Worm (Caenorhabditis elegans) whole organism, L2 larva: ENCODE measurements around the gene Y75B12B.13.

Experiments
- C34F6.9 ChIP-seq: fragments of 150-350 bp; optimal IDR thresholded peaks from 2 replicates; lab custom pipeline; 2014; ENCODE audit warnings: missing biosample characterization, missing genetic modification characterization
- F13H6.1 ChIP-seq: sonication (generic microtip); optimal IDR thresholded peaks from 2 replicates; lab custom pipeline; 2016; ENCODE audit warnings: missing genetic modification characterization, missing compliant biosample characterization
- R02D3.7 ChIP-seq: fragments of 150-350 bp; optimal IDR thresholded peaks from 2 replicates; lab custom pipeline; 2014; ENCODE audit warnings: missing biosample characterization, missing genetic modification characterization
- Y55F3AM.14 ChIP-seq: fragments of 200-800 bp; sonication (Bioruptor generic); optimal IDR thresholded peaks from 2 replicates; lab custom pipeline; 2018; ENCODE audit warnings: mild to moderate bottlenecking, missing genetic modification characterization, missing compliant biosample characterization
- ZK546.5 ChIP-seq: sonication (generic microtip); optimal IDR thresholded peaks from 2 replicates; lab custom pipeline; 2017; ENCODE audit warnings: missing biosample characterization, missing genetic modification characterization
- alr-1 ChIP-seq: fragments of 150-350 bp; optimal IDR thresholded peaks from 2 replicates; lab custom pipeline; 2014; ENCODE audit warnings: missing biosample characterization, missing genetic modification characterization
- aly-2 ChIP-seq: fragments of 150-350 bp; optimal IDR thresholded peaks from 2 replicates; lab custom pipeline; 2014; ENCODE audit warnings: missing biosample characterization, missing genetic modification characterization
- ama-1 ChIP-seq: fragments of 150-350 bp; optimal IDR thresholded peaks from 2 replicates; lab custom pipeline; 2018; ENCODE audit warnings: inconsistent platforms
- blmp-1 ChIP-seq: sonication (generic microtip); optimal IDR thresholded peaks from 2 replicates; lab custom pipeline; 2017; ENCODE audit warnings: missing genetic modification characterization, mild to moderate bottlenecking, missing compliant biosample characterization, antibody characterized with exemption, moderate library complexity; ENCODE audit not compliant: insufficient read depth
- ceh-16 ChIP-seq: fragments of 150-350 bp; optimal IDR thresholded peaks from 2 replicates; lab custom pipeline; 2014; ENCODE audit warnings: missing biosample characterization, missing genetic modification characterization
- ceh-82 ChIP-seq: fragments of 150-350 bp; optimal IDR thresholded peaks from 2 replicates; lab custom pipeline; 2014; ENCODE audit warnings: missing biosample characterization, missing genetic modification characterization
- crh-2 ChIP-seq: sonication (generic microtip); optimal IDR thresholded peaks from 2 replicates; lab custom pipeline; 2017; ENCODE audit warnings: missing biosample characterization, missing genetic modification characterization
- dmd-4 ChIP-seq: sonication (generic microtip); optimal IDR thresholded peaks from 2 replicates; lab custom pipeline; 2017; ENCODE audit warnings: missing biosample characterization, missing genetic modification characterization
- elt-1 ChIP-seq: fragments of 150-350 bp; optimal IDR thresholded peaks from 2 replicates; lab custom pipeline; 2014; ENCODE audit warnings: missing biosample characterization, missing genetic modification characterization
- elt-3 ChIP-seq: sonication (generic microtip); optimal IDR thresholded peaks from 2 replicates; lab custom pipeline; 2017; ENCODE audit warnings: missing biosample characterization, missing genetic modification characterization
- fos-1 ChIP-seq: fragments of 150-350 bp; optimal IDR thresholded peaks from 2 replicates; lab custom pipeline; 2014; ENCODE audit warnings: missing biosample characterization, missing genetic modification characterization
- gmeb-1 ChIP-seq: fragments of 150-350 bp; optimal IDR thresholded peaks from 2 replicates; lab custom pipeline; 2014; ENCODE audit warnings: missing biosample characterization, missing genetic modification characterization
- lin-11 ChIP-seq: fragments of 150-350 bp; sonication (generic microtip); optimal IDR thresholded peaks from 2 replicates; lab custom pipeline; 2014; ENCODE audit warnings: missing biosample characterization, missing genetic modification characterization, inconsistent platforms, mixed read lengths
- lin-13 ChIP-seq: fragments of 150-350 bp; optimal IDR thresholded peaks from 2 replicates; lab custom pipeline; 2014; ENCODE audit warnings: missing biosample characterization, missing genetic modification reagents, missing genetic modification characterization
- lin-39 ChIP-seq: fragments of 150-350 bp; optimal IDR thresholded peaks from 2 replicates; lab custom pipeline; 2014; ENCODE audit warnings: missing biosample characterization, missing genetic modification reagents, missing genetic modification characterization
- lsy-2 ChIP-seq, 2 experiments: fragments of 150-350 bp in 1 of 2; sonication (generic microtip) in 1 of 2; optimal IDR thresholded peaks; 2 replicates each; lab custom pipeline; 2014 to 2017; ENCODE audit warnings: missing biosample characterization in 2 of 2, missing genetic modification characterization in 2 of 2
- mab-5 ChIP-seq: fragments of 150-350 bp; optimal IDR thresholded peaks from 2 replicates; lab custom pipeline; 2014; ENCODE audit warnings: missing biosample characterization, missing genetic modification characterization
- mbf-1 ChIP-seq: sonication (generic microtip); optimal IDR thresholded peaks from 2 replicates; lab custom pipeline; 2017; ENCODE audit warnings: missing biosample characterization, missing genetic modification characterization
- mdl-1 ChIP-seq, 2 experiments: fragments of 150-350 bp in 1 of 2; sonication (generic microtip) in 1 of 2; optimal IDR thresholded peaks; 2 replicates each; lab custom pipeline; 2017; ENCODE audit warnings: missing biosample characterization in 2 of 2, missing genetic modification characterization in 2 of 2
- nhr-10 ChIP-seq: sonication (generic microtip); optimal IDR thresholded peaks from 2 replicates; lab custom pipeline; 2017; ENCODE audit warnings: missing biosample characterization, missing genetic modification characterization
- nhr-11 ChIP-seq: fragments of 150-350 bp; optimal IDR thresholded peaks from 2 replicates; lab custom pipeline; 2014; ENCODE audit warnings: missing biosample characterization, missing genetic modification characterization
- nhr-12 ChIP-seq: fragments of 150-350 bp; optimal IDR thresholded peaks from 2 replicates; lab custom pipeline; 2014; ENCODE audit warnings: missing biosample characterization, missing genetic modification characterization
- nhr-129 ChIP-seq: fragments of 150-350 bp; optimal IDR thresholded peaks from 2 replicates; lab custom pipeline; 2014; ENCODE audit warnings: missing biosample characterization, missing genetic modification characterization
- nhr-21 ChIP-seq: fragments of 150-350 bp; optimal IDR thresholded peaks from 2 replicates; lab custom pipeline; 2014; ENCODE audit warnings: missing biosample characterization, missing genetic modification characterization
- nhr-23 ChIP-seq: fragments of 150-350 bp; optimal IDR thresholded peaks from 2 replicates; lab custom pipeline; 2014; ENCODE audit warnings: missing biosample characterization, missing genetic modification reagents, missing genetic modification characterization
- nhr-237 ChIP-seq: fragments of 150-350 bp; optimal IDR thresholded peaks from 2 replicates; lab custom pipeline; 2014; ENCODE audit warnings: missing biosample characterization, missing genetic modification characterization
- nhr-25 ChIP-seq: fragments of 150-350 bp; sonication (generic microtip); optimal IDR thresholded peaks from 3 replicates; lab custom pipeline; 2014; ENCODE audit warnings: missing biosample characterization, missing genetic modification characterization
- nhr-6 ChIP-seq: fragments of 150-350 bp; optimal IDR thresholded peaks from 2 replicates; lab custom pipeline; 2014; ENCODE audit warnings: missing biosample characterization, missing genetic modification characterization
- nhr-77 ChIP-seq: fragments of 150-350 bp; optimal IDR thresholded peaks from 2 replicates; lab custom pipeline; 2014; ENCODE audit warnings: missing biosample characterization, missing genetic modification characterization
- peb-1 ChIP-seq: fragments of 150-350 bp; optimal IDR thresholded peaks from 2 replicates; lab custom pipeline; 2014; ENCODE audit warnings: missing biosample characterization, missing genetic modification characterization
- sem-4 ChIP-seq: fragments of 150-350 bp; optimal IDR thresholded peaks from 2 replicates; lab custom pipeline; 2014; ENCODE audit warnings: missing biosample characterization, missing genetic modification reagents, missing genetic modification characterization
- skn-1 ChIP-seq: sonication (generic microtip); optimal IDR thresholded peaks from 2 replicates; lab custom pipeline; 2017; ENCODE audit warnings: missing biosample characterization, missing genetic modification characterization
- sma-3 ChIP-seq: sonication (generic microtip); optimal IDR thresholded peaks from 2 replicates; lab custom pipeline; 2016; ENCODE audit warnings: missing genetic modification reagents, missing genetic modification characterization, missing compliant biosample characterization
- sma-9 ChIP-seq, 2 experiments: fragments of 150-350 bp in 1 of 2; sonication (generic microtip) in 1 of 2; optimal IDR thresholded peaks; 2 replicates each; lab custom pipeline; 2014 to 2016; ENCODE audit warnings: missing genetic modification characterization in 2 of 2, mild to moderate bottlenecking in 1 of 2, missing biosample characterization in 1 of 2, missing compliant biosample characterization in 1 of 2, missing genetic modification reagents in 1 of 2, moderate library complexity in 1 of 2
- unc-39 ChIP-seq: fragments of 150-350 bp; optimal IDR thresholded peaks from 2 replicates; lab custom pipeline; 2014; ENCODE audit warnings: missing biosample characterization, missing genetic modification characterization
- unc-55 ChIP-seq: fragments of 150-350 bp; sonication (generic microtip); optimal IDR thresholded peaks from 3 replicates; lab custom pipeline; 2014; ENCODE audit warnings: missing biosample characterization, missing genetic modification reagents, missing genetic modification characterization
- unc-62 ChIP-seq: fragments of 150-350 bp; optimal IDR thresholded peaks from 2 replicates; lab custom pipeline; 2014; ENCODE audit warnings: missing biosample characterization, missing genetic modification reagents, missing genetic modification characterization
- zag-1 ChIP-seq: fragments of 150-350 bp; optimal IDR thresholded peaks from 2 replicates; lab custom pipeline; 2014; ENCODE audit warnings: missing biosample characterization, missing genetic modification characterization
- ztf-11 ChIP-seq: sonication (generic microtip); optimal IDR thresholded peaks from 2 replicates; lab custom pipeline; 2017; ENCODE audit warnings: missing biosample characterization, missing genetic modification characterization
- ztf-4 ChIP-seq: fragments of 150-350 bp; optimal IDR thresholded peaks from 2 replicates; lab custom pipeline; 2014; ENCODE audit warnings: missing biosample characterization, missing genetic modification characterization

The Y75B12B.13 gene

ce11 chrV:15197955-15198354 is 4.1 kb upstream of the Y75B12B.13 start, which contains the start of gene srw-1:
TSS of gene srw-1 (plus strand) at chrV:15198255.
- TF ChIP-seq ama-1 (no peak), unc-55 (GFP tag; lab: Kevin White, UChicago) (no peak), dmd-4 (tag; lab: Kevin White, UChicago) (no peak), nhr-129 (no peak), peb-1 (tag; lab: Kevin White, UChicago) (no peak), sma-9 (GFP tag; optimal IDR thresholded peaks at IDR 0.05; lab: Kevin White, UChicago) (no peak), sma-9 (tag; optimal IDR thresholded peaks at IDR 0.05; lab: Kevin White, UChicago) (no peak), unc-39 (no peak), lin-11 (tag; lab: Kevin White, UChicago) (no peak), nhr-12 (tag; lab: Kevin White, UChicago) (no peak), elt-3 (tag; lab: Kevin White, UChicago) (no peak), lin-13 (GFP tag; lab: Kevin White, UChicago) (no peak), ceh-16 (no peak)

- no peak for TF ChIP-seq Y55F3AM.14
- peak; percentile 18 for TF ChIP-seq crh-2 (tag; lab: Kevin White, UChicago)
- TF ChIP-seq lin-39 (tag; lab: Kevin White, UChicago): no peak
- peak; percentile 76 for TF ChIP-seq fos-1
Measured at ce11 chrV:15192377-15192776, 1.4 kb downstream of the Y75B12B.13 start, which contains the start of gene plc-2. TSS of gene plc-2 (plus strand) at chrV:15192572.

ce11 chrV:15191971-15192370 is 1.8 kb downstream of the Y75B12B.13 start:
- TF ChIP-seq R02D3.7 (tag; lab: Kevin White, UChicago): no peak
- TF ChIP-seq nhr-6: no peak
- no peak for TF ChIP-seq ama-1
- TF ChIP-seq ceh-16: no peak
- TF ChIP-seq alr-1 (tag; lab: Kevin White, UChicago): no peak
- no peak for TF ChIP-seq ZK546.5 (tag; lab: Kevin White, UChicago)
- no peak for TF ChIP-seq nhr-129
- TF ChIP-seq lin-11 (tag; lab: Kevin White, UChicago): no peak
- TF ChIP-seq mdl-1 (tag; optimal IDR thresholded peaks at IDR 0.05; lab: Kevin White, UChicago): no peak

DNA sequence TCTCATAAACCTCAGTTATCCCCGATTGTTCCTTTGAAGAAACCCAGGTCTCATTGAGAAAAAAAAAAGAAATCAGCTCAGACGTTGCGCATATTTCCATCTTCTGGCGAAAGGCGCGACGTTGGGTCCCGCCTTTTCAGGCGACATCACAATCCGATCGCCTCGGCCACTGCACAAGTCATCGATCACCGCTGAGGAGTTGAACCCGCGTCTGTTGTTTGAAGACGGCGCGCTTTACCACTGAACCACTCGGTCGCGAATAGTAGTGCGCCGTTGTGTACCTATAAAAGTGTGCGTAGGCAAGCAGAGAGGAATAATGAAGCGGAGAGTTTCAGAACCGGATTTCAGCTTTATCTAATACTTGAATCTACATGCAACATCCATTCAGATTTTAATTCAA is 2.9 kb downstream of the Y75B12B.13 start, which contains the start of gene Y75B12B.11:
Gene Y75B12B.11 (plus strand): TSS at position 394 of the 400 bp plus-strand sequence.
- TF ChIP-seq ceh-16 (peak; percentile 33), unc-62 (GFP tag; lab: Kevin White, UChicago) (no peak), skn-1 (no peak), nhr-23 (tag; lab: Kevin White, UChicago) (no peak), ceh-82 (tag; lab: Kevin White, UChicago) (no peak), dmd-4 (tag; lab: Kevin White, UChicago) (no peak), alr-1 (tag; lab: Kevin White, UChicago) (no peak), nhr-237 (tag; lab: Kevin White, UChicago) (no peak), lin-11 (tag; lab: Kevin White, UChicago) (peak; percentile 66), lin-39 (tag; lab: Kevin White, UChicago) (no peak), ztf-4 (tag; lab: Kevin White, UChicago) (peak; percentile 70), lin-13 (GFP tag; lab: Kevin White, UChicago) (peak; percentile 76), unc-55 (GFP tag; lab: Kevin White, UChicago) (peak; percentile 73), sma-3 (peak; percentile 80), nhr-10 (tag; lab: Kevin White, UChicago) (no peak), elt-1 (tag; lab: Kevin White, UChicago) (no peak), unc-39 (no peak), gmeb-1 (tag; lab: Kevin White, UChicago) (peak; percentile 76), ZK546.5 (tag; lab: Kevin White, UChicago) (no peak), nhr-12 (tag; lab: Kevin White, UChicago) (no peak), blmp-1 (tag; lab: Kevin White, UChicago) (peak; percentile 32), mbf-1 (tag; lab: Kevin White, UChicago) (no peak), C34F6.9 (tag; lab: Kevin White, UChicago) (peak; percentile 62), fos-1 (peak; percentile 67), nhr-11 (tag; lab: Kevin White, UChicago) (no peak), ztf-11 (tag; lab: Kevin White, UChicago) (no peak), ama-1 (peak; percentile 89), sem-4 (peak; percentile 75), crh-2 (tag; lab: Kevin White, UChicago) (peak; percentile 82), F13H6.1 (tag; lab: Kevin White, UChicago) (peak; percentile 69), nhr-25 (tag; lab: Kevin White, UChicago) (no peak), zag-1 (tag; lab: Kevin White, UChicago) (no peak), aly-2 (tag; lab: Kevin White, UChicago) (no peak), mdl-1 (tag; optimal IDR thresholded peaks at IDR 0.05; lab: Kevin White, UChicago) (no peak), elt-3 (tag; lab: Kevin White, UChicago) (no peak), mab-5 (tag; lab: Kevin White, UChicago) (peak; percentile 2), nhr-77 (no peak), nhr-21 (tag; lab: Kevin White, UChicago) (peak; percentile 81), Y55F3AM.14 (peak; percentile 77), peb-1 (tag; lab: Kevin White, UChicago) (no peak), nhr-6 (no peak), R02D3.7 (tag; lab: Kevin White, UChicago) (no peak), lsy-2 (tag; optimal IDR thresholded peaks at IDR 0.05; lab: Kevin White, UChicago) (peak; percentile 25 to 63)
